Worm (Caenorhabditis elegans) whole organism, L4 larva: ENCODE measurements around the gene nhr-149.
"Not testable (repeated sequence)": the region's sequence is repeated elsewhere in the genome, so short reads cannot be mapped to it uniquely, and the experiment has no call there.

Experiments
- D1046.2 ChIP-seq: fragments of 200-800 bp; sonication (Bioruptor generic); IDR thresholded peaks from 2 replicates; pipeline ENCODE4 v1.3.6; 2022; ENCODE audit warnings: missing genetic modification characterization, missing compliant biosample characterization
- ceh-28 ChIP-seq: fragments of 150-350 bp; optimal IDR thresholded peaks from 2 replicates; lab custom pipeline; 2014; ENCODE audit warnings: missing biosample characterization, missing genetic modification reagents, missing genetic modification characterization
- nhr-76 ChIP-seq: fragments of 150-350 bp; optimal IDR thresholded peaks from 2 replicates; lab custom pipeline; 2014; ENCODE audit warnings: missing biosample characterization, missing genetic modification characterization
- pqm-1 ChIP-seq: sonication (generic microtip); optimal IDR thresholded peaks from 2 replicates; lab custom pipeline; 2017; ENCODE audit warnings: missing biosample characterization, missing genetic modification characterization

- not testable (repeated sequence) for TF ChIP-seq D1046.2 (GFP tag; lab: Robert Waterston, UW); nhr-76 (tag; lab: Kevin White, UChicago); ceh-28 (tag; lab: Kevin White, UChicago); pqm-1 (tag; lab: Kevin White, UChicago)
These were observed 3.9 kb downstream of the nhr-149 start, which contains the start of gene nhr-147 for ce11 chrV:7345494-7345893.
